Worm (Caenorhabditis elegans) whole organism, L4 larva: Measurements from ENCODE around the gene gcy-20.

Experiments
- ces-1 ChIP-seq: fragments of 150-350 bp; sonication (generic microtip); optimal IDR thresholded peaks from 4 replicates; lab custom pipeline; 2014; ENCODE audit warnings: missing biosample characterization, missing genetic modification reagents, missing genetic modification characterization
- daf-16 ChIP-seq, 3 experiments: sonication (generic microtip); optimal IDR thresholded peaks; 2 replicates each; lab custom pipeline; 2016 to 2017; ENCODE audit warnings: missing genetic modification characterization in 3 of 3, missing genetic modification reagents in 3 of 3, mild to moderate bottlenecking in 2 of 3, missing compliant biosample characterization in 2 of 3, missing biosample characterization in 1 of 3, moderate library complexity in 1 of 3
- egl-27 ChIP-seq: sonication (generic microtip); optimal IDR thresholded peaks from 3 replicates; lab custom pipeline; 2017; ENCODE audit warnings: missing biosample characterization, missing genetic modification reagents, missing genetic modification characterization
- fos-1 ChIP-seq: fragments of 150-350 bp; optimal IDR thresholded peaks from 2 replicates; lab custom pipeline; 2014; ENCODE audit warnings: missing biosample characterization, missing genetic modification characterization
- hif-1 ChIP-seq, 2 experiments: sonication (generic microtip); optimal IDR thresholded peaks; 2 replicates each; lab custom pipeline; 2016 to 2017; ENCODE audit warnings: missing compliant biosample characterization in 2 of 2, missing genetic modification characterization in 2 of 2, missing genetic modification reagents in 2 of 2, missing genotype in 2 of 2, mild to moderate bottlenecking in 1 of 2
- jun-1 ChIP-seq: fragments of 150-350 bp; optimal IDR thresholded peaks from 2 replicates; lab custom pipeline; 2014; ENCODE audit warnings: missing biosample characterization, missing genetic modification reagents, missing genetic modification characterization
- lin-15B ChIP-seq: fragments of 150-350 bp; sonication (generic microtip); optimal IDR thresholded peaks from 3 replicates; lab custom pipeline; 2014; ENCODE audit warnings: missing biosample characterization, missing genetic modification characterization
- lin-29 ChIP-seq: fragments of 200-800 bp; sonication (Bioruptor generic); IDR thresholded peaks from 2 replicates; pipeline ENCODE4 v1.3.6; 2022; ENCODE audit warnings: missing genetic modification reagents, missing genetic modification characterization, missing compliant biosample characterization
- nhr-25 ChIP-seq: sonication (generic microtip); optimal IDR thresholded peaks from 2 replicates; lab custom pipeline; 2017; ENCODE audit warnings: missing genetic modification characterization, mild to moderate bottlenecking, missing compliant biosample characterization, antibody characterized with exemption, moderate library complexity, borderline replicate concordance; ENCODE audit not compliant: insufficient read depth
- ztf-11 ChIP-seq: fragments of 150-350 bp; optimal IDR thresholded peaks from 2 replicates; lab custom pipeline; 2014; ENCODE audit warnings: missing biosample characterization, missing genetic modification characterization

- TF ChIP-seq lin-29 (GFP tag; lab: Robert Waterston, UW) (no peak), lin-15B (no peak), fos-1 (no peak), ztf-11 (no peak), nhr-25 (tag; lab: Kevin White, UChicago) (no peak), daf-16 (GFP tag; optimal IDR thresholded peaks at IDR 0.05; lab: Kevin White, UChicago) (no peak), daf-16 (tag; optimal IDR thresholded peaks at IDR 0.05; lab: Kevin White, UChicago) (no peak), egl-27 (tag; lab: Kevin White, UChicago) (no peak), hif-1 (tag; optimal IDR thresholded peaks at IDR 0.05; lab: Kevin White, UChicago) (no peak), ces-1 (GFP tag; lab: Kevin White, UChicago) (no peak), jun-1 (tag; lab: Kevin White, UChicago) (no peak)
Observed at ce11 chrV:16235647-16236046, 17.9 kb downstream of the gcy-20 start, which contains the start of gene srh-98.
